Fruit fly (Drosophila melanogaster): ENCODE results near the gene S6kII.

The S6kII gene

dm6 chrX:22529664-22530321, at the start of gene S6kII (continued):
- TF ChIP-seq pfk (GFP tag; optimal IDR thresholded peaks at IDR 0.05): no peak
- TF ChIP-seq chn (GFP tag; optimal IDR thresholded peaks at IDR 0.05): no peak
- peak; percentile 88 for TF ChIP-seq amos (GFP tag; IDR thresholded peaks at IDR 0.05; ENCODE audit: partially characterized antibody)
- no peak for TF ChIP-seq rib (GFP tag; IDR thresholded peaks at IDR 0.05)
- no peak for TF ChIP-seq corto (GFP tag; optimal IDR thresholded peaks at IDR 0.05)
- no peak for TF ChIP-seq ara (GFP tag; IDR thresholded peaks at IDR 0.05)
- no peak for TF ChIP-seq mirr (GFP tag; optimal IDR thresholded peaks at IDR 0.05)
- TF ChIP-seq CG2199 (GFP tag; IDR thresholded peaks at IDR 0.05): no peak
- TF ChIP-seq Usf (GFP tag; optimal IDR thresholded peaks at IDR 0.05): no peak
- no peak for TF ChIP-seq CG9876 (GFP tag; optimal IDR thresholded peaks at IDR 0.05)
- TF ChIP-seq chif (GFP tag; optimal IDR thresholded peaks at IDR 0.05): no peak
- no peak for TF ChIP-seq Oli (tag; optimal IDR thresholded peaks at IDR 0.05)
- TF ChIP-seq CG3163 (GFP tag; optimal IDR thresholded peaks at IDR 0.05): no peak
- TF ChIP-seq CG11560 (tag; IDR thresholded peaks at IDR 0.05): no peak
- no peak for TF ChIP-seq abd-A (tag; optimal IDR thresholded peaks at IDR 0.05)
- TF ChIP-seq cad (GFP tag; optimal IDR thresholded peaks at IDR 0.05): no peak
- peak; percentile 71 for TF ChIP-seq Adf1 (GFP tag; IDR thresholded peaks at IDR 0.05)
- TF ChIP-seq CG18476 (GFP tag; optimal IDR thresholded peaks at IDR 0.05): no peak
- no peak for TF ChIP-seq Dek (tag; optimal IDR thresholded peaks at IDR 0.05)
- no peak for TF ChIP-seq Dip2 (GFP tag; IDR thresholded peaks at IDR 0.05)
- peak; percentile 50 for TF ChIP-seq CG30020 (tag; optimal IDR thresholded peaks at IDR 0.05)
- no peak for TF ChIP-seq CG1602 (GFP tag; optimal IDR thresholded peaks at IDR 0.05)
- TF ChIP-seq CG11504 (tag; optimal IDR thresholded peaks at IDR 0.05): no peak
- TF ChIP-seq inv (GFP tag; IDR thresholded peaks at IDR 0.05; ENCODE audit: partially characterized antibody): peak; percentile 79
- TF ChIP-seq CG17912 (GFP tag; optimal IDR thresholded peaks at IDR 0.05): no peak
- TF ChIP-seq CG5245 (GFP tag; optimal IDR thresholded peaks at IDR 0.05): no peak
- TF ChIP-seq Oaz (GFP tag; IDR thresholded peaks at IDR 0.05): no peak
- TF ChIP-seq pita (GFP tag; optimal IDR thresholded peaks at IDR 0.05): no peak
- no peak for TF ChIP-seq Xbp1 (GFP tag; optimal IDR thresholded peaks at IDR 0.05)
- TF ChIP-seq Optix (GFP tag; IDR thresholded peaks at IDR 0.05): no peak
- TF ChIP-seq hkb (optimal IDR thresholded peaks at IDR 0.05): no peak
- TF ChIP-seq hkb (GFP tag; IDR thresholded peaks at IDR 0.05): no peak
- TF ChIP-seq CG33557 (GFP tag; optimal IDR thresholded peaks at IDR 0.05): no peak
- no peak for TF ChIP-seq CG32767 (GFP tag; IDR thresholded peaks at IDR 0.05)
- no peak for TF ChIP-seq CG3847 (GFP tag; IDR thresholded peaks at IDR 0.05)
- peak; percentile 62 for TF ChIP-seq CG2129 (GFP tag; IDR thresholded peaks at IDR 0.05; ENCODE audit: partially characterized antibody)
- TF ChIP-seq CG17829 (tag; optimal IDR thresholded peaks at IDR 0.05): peak; percentile 8
- TF ChIP-seq ham (GFP tag; IDR thresholded peaks at IDR 0.05): no peak
- TF ChIP-seq sug (tag; optimal IDR thresholded peaks at IDR 0.05): no peak
- peak; percentile 15 for TF ChIP-seq CG3995 (GFP tag; optimal IDR thresholded peaks at IDR 0.05)
- TF ChIP-seq stc (GFP tag; IDR thresholded peaks at IDR 0.05): no peak
- TF ChIP-seq CG12769 (tag; optimal IDR thresholded peaks at IDR 0.05): no peak
- no peak for TF ChIP-seq Doc2 (GFP tag; IDR thresholded peaks at IDR 0.05)
- peak; percentile 47; the same call in 1 of the 2 replicates for TF ChIP-seq CG42726 (GFP tag; IDR thresholded peaks at IDR 0.05; ENCODE audit: partially characterized antibody)
- TF ChIP-seq CG1024 (GFP tag; IDR thresholded peaks at IDR 0.05): no peak
- no peak for TF ChIP-seq gem (tag; optimal IDR thresholded peaks at IDR 0.05)
- no peak for TF ChIP-seq ash1 (GFP tag; optimal IDR thresholded peaks at IDR 0.05)
- no peak for TF ChIP-seq al (GFP tag; IDR thresholded peaks at IDR 0.05)
- TF ChIP-seq ab (GFP tag; optimal IDR thresholded peaks at IDR 0.05): no peak
- TF ChIP-seq pzg (GFP tag; optimal IDR thresholded peaks at IDR 0.05): peak; percentile 44
- no peak for TF ChIP-seq Ravus (GFP tag; IDR thresholded peaks at IDR 0.05)
